Worm (Caenorhabditis elegans) whole organism, L4 larva: ENCODE measurements around the gene dhps-1.

Source experiments
- attf-4 ChIP-seq: sonication (generic microtip); optimal IDR thresholded peaks from 3 replicates; lab custom pipeline; 2017; ENCODE audit warnings: missing biosample characterization, missing genetic modification characterization
- lin-15B ChIP-seq: fragments of 150-350 bp; sonication (generic microtip); optimal IDR thresholded peaks from 3 replicates; lab custom pipeline; 2014; ENCODE audit warnings: missing biosample characterization, missing genetic modification characterization
- zfp-2 ChIP-seq: sonication (generic microtip); optimal IDR thresholded peaks from 2 replicates; lab custom pipeline; 2016; ENCODE audit warnings: mild to moderate bottlenecking, missing genetic modification characterization, missing compliant biosample characterization
- ztf-11 ChIP-seq: fragments of 150-350 bp; optimal IDR thresholded peaks from 2 replicates; lab custom pipeline; 2014; ENCODE audit warnings: missing biosample characterization, missing genetic modification characterization

- TF ChIP-seq zfp-2 (tag; lab: Kevin White, UChicago) (no peak), attf-4 (tag; lab: Kevin White, UChicago) (no peak), lin-15B (tag; lab: Kevin White, UChicago) (no peak), ztf-11 (tag; lab: Kevin White, UChicago) (no peak)
These were observed 16.0 kb upstream of the dhps-1 start for ce11 chrII:11976727-11977259.
